Fruit fly (Drosophila melanogaster): Measurements from ENCODE around the gene Ctps.

The Ctps gene

dm6 chr3L:15098659-15099512, 1.2 kb downstream of the Ctps start (continued):
- TF ChIP-seq CTCF (GFP tag; optimal IDR thresholded peaks at IDR 0.05) (peak; percentile 32), CG5180 (GFP tag; optimal IDR thresholded peaks at IDR 0.05) (peak; percentile 66), CG18476 (GFP tag; optimal IDR thresholded peaks at IDR 0.05) (peak; percentile 76), usp (GFP tag; optimal IDR thresholded peaks at IDR 0.05) (no peak), Hey (tag; optimal IDR thresholded peaks at IDR 0.05) (peak; percentile 7), CG9876 (GFP tag; optimal IDR thresholded peaks at IDR 0.05) (no peak), CG7745 (tag; optimal IDR thresholded peaks at IDR 0.05) (no peak), dmrt11E (tag; optimal IDR thresholded peaks at IDR 0.05) (peak; percentile 84), mam (GFP tag; optimal IDR thresholded peaks at IDR 0.05) (no peak), tap (tag; optimal IDR thresholded peaks at IDR 0.05) (peak; percentile 94), Lhr (GFP tag; optimal IDR thresholded peaks at IDR 0.05) (peak; percentile 38), corto (GFP tag; optimal IDR thresholded peaks at IDR 0.05) (peak; percentile 5), Opbp (GFP tag; IDR thresholded peaks at IDR 0.05; ENCODE audit: partially characterized antibody) (no peak), CG3726 (GFP tag; IDR thresholded peaks at IDR 0.05) (peak; percentile 71; the same call in 1 of the 3 replicates), CG1529 (GFP tag; optimal IDR thresholded peaks at IDR 0.05) (peak; percentile 64), Sin3A (optimal IDR thresholded peaks at IDR 0.05) (no peak), CG3995 (GFP tag; optimal IDR thresholded peaks at IDR 0.05) (no peak), her (GFP tag; optimal IDR thresholded peaks at IDR 0.05) (peak; percentile 34), gem (tag; optimal IDR thresholded peaks at IDR 0.05) (peak; percentile 97), CG12104 (GFP tag; optimal IDR thresholded peaks at IDR 0.05) (peak; percentile 80), CG10274 (GFP tag; optimal IDR thresholded peaks at IDR 0.05) (peak; percentile 31), CG17912 (GFP tag; optimal IDR thresholded peaks at IDR 0.05) (peak; percentile 2), CG4617 (GFP tag; optimal IDR thresholded peaks at IDR 0.05; ENCODE audit: borderline replicate concordance) (no peak), fd3F (GFP tag; optimal IDR thresholded peaks at IDR 0.05) (peak; percentile 54), CG32772 (GFP tag; IDR thresholded peaks at IDR 0.05) (peak; percentile 71; the same call in 1 of the 2 replicates), CG11723 (GFP tag; optimal IDR thresholded peaks at IDR 0.05) (peak; percentile 63), odd (GFP tag; optimal IDR thresholded peaks at IDR 0.05) (peak; percentile 81), CG4328 (GFP tag; optimal IDR thresholded peaks at IDR 0.05) (peak; percentile 82), CG11456 (GFP tag; IDR thresholded peaks at IDR 0.05) (peak; percentile 65), CG13424 (tag; optimal IDR thresholded peaks at IDR 0.05) (peak; percentile 87), Lpt (GFP tag; optimal IDR thresholded peaks at IDR 0.05) (no peak), Chrac-16 (GFP tag; optimal IDR thresholded peaks at IDR 0.05) (peak; percentile 47), Dref (GFP tag; IDR thresholded peaks at IDR 0.05) (no peak), CG6689 (GFP tag; IDR thresholded peaks at IDR 0.05) (peak; percentile 90), Max (GFP tag; optimal IDR thresholded peaks at IDR 0.05) (peak; percentile 80), pb (GFP tag; optimal IDR thresholded peaks at IDR 0.05) (peak; percentile 52), pum (GFP tag; optimal IDR thresholded peaks at IDR 0.05) (no peak), tx (GFP tag; optimal IDR thresholded peaks at IDR 0.05) (no peak), wek (GFP tag; optimal IDR thresholded peaks at IDR 0.05) (no peak), CG6683 (GFP tag; optimal IDR thresholded peaks at IDR 0.05) (peak; percentile 91), CG18619 (GFP tag; optimal IDR thresholded peaks at IDR 0.05) (peak; percentile 61), sima (GFP tag; optimal IDR thresholded peaks at IDR 0.05) (no peak), CG7928 (GFP tag; optimal IDR thresholded peaks at IDR 0.05) (peak; percentile 5), CG3163 (GFP tag; optimal IDR thresholded peaks at IDR 0.05) (peak; percentile 28), CG3838 (GFP tag; optimal IDR thresholded peaks at IDR 0.05) (no peak), Ravus (GFP tag; IDR thresholded peaks at IDR 0.05) (peak; percentile 36), Mad (GFP tag; optimal IDR thresholded peaks at IDR 0.05) (no peak), fd102C (GFP tag; optimal IDR thresholded peaks at IDR 0.05) (peak; percentile 47), CG14441 (GFP tag; IDR thresholded peaks at IDR 0.05) (peak; percentile 71), CG12219 (GFP tag; optimal IDR thresholded peaks at IDR 0.05) (peak; percentile 54)

All from whole organism, embryonic.